Worm (Caenorhabditis elegans) whole organism, late embryonic: ENCODE measurements around the gene nhr-281.

ENCODE experiments used
- F13H6.1 ChIP-seq: sonication (generic microtip); optimal IDR thresholded peaks from 2 replicates; lab custom pipeline; 2016; ENCODE audit warnings: missing genetic modification characterization, missing compliant biosample characterization
- ama-1 ChIP-seq: fragments of 150-350 bp; optimal IDR thresholded peaks from 2 replicates; lab custom pipeline; 2014
- ceh-22 ChIP-seq: sonication (generic microtip); optimal IDR thresholded peaks from 2 replicates; lab custom pipeline; 2017; ENCODE audit warnings: missing biosample characterization, missing genetic modification characterization
- ceh-31 ChIP-seq: sonication (generic microtip); optimal IDR thresholded peaks from 2 replicates; lab custom pipeline; 2016; ENCODE audit warnings: missing genetic modification characterization, missing compliant biosample characterization
- dmd-4 ChIP-seq: sonication (generic microtip); optimal IDR thresholded peaks from 2 replicates; lab custom pipeline; 2016; ENCODE audit warnings: borderline replicate concordance, missing genetic modification characterization, missing compliant biosample characterization
- elt-2 ChIP-seq: sonication (generic microtip); optimal IDR thresholded peaks from 2 replicates; lab custom pipeline; 2016; ENCODE audit warnings: missing genetic modification reagents, missing genetic modification characterization, missing compliant biosample characterization
- fkh-10 ChIP-seq: fragments of 150-350 bp; optimal IDR thresholded peaks from 2 replicates; lab custom pipeline; 2014; ENCODE audit warnings: missing biosample characterization, missing genetic modification reagents, missing genetic modification characterization
- lin-11 ChIP-seq: fragments of 200-800 bp; sonication (Bioruptor generic); optimal IDR thresholded peaks from 2 replicates; lab custom pipeline; 2018; ENCODE audit warnings: mild to moderate bottlenecking, missing genetic modification characterization, missing compliant biosample characterization
- nfya-1 ChIP-seq: sonication (generic microtip); optimal IDR thresholded peaks from 2 replicates; lab custom pipeline; 2017; ENCODE audit warnings: missing genetic modification characterization, mild to moderate bottlenecking, missing compliant biosample characterization, antibody characterized with exemption, moderate library complexity
- nhr-11 ChIP-seq: fragments of 150-350 bp; optimal IDR thresholded peaks from 2 replicates; lab custom pipeline; 2014; ENCODE audit warnings: missing biosample characterization, missing genetic modification characterization
- pha-4 ChIP-seq: fragments of 150-350 bp; optimal IDR thresholded peaks from 2 replicates; lab custom pipeline; 2018; ENCODE audit warnings: missing biosample characterization, missing genetic modification reagents, missing genetic modification characterization
- pqm-1 ChIP-seq: sonication (generic microtip); optimal IDR thresholded peaks from 2 replicates; lab custom pipeline; 2016; ENCODE audit warnings: missing genetic modification characterization, missing compliant biosample characterization
- unc-55 ChIP-seq: sonication (generic microtip); optimal IDR thresholded peaks from 2 replicates; lab custom pipeline; 2017; ENCODE audit warnings: missing biosample characterization, missing genetic modification reagents, missing genetic modification characterization
- zip-5 ChIP-seq: sonication (generic microtip); optimal IDR thresholded peaks from 2 replicates; lab custom pipeline; 2016; ENCODE audit warnings: missing genetic modification characterization, missing compliant biosample characterization

- TF ChIP-seq nhr-11 (tag; lab: Kevin White, UChicago) (no peak), ceh-31 (tag; lab: Kevin White, UChicago) (no peak), lin-11 (tag; lab: Kevin White, UChicago) (no peak), elt-2 (tag; lab: Kevin White, UChicago) (no peak), ceh-22 (no peak), pha-4 (tag; lab: Kevin White, UChicago) (no peak), unc-55 (GFP tag; lab: Kevin White, UChicago) (no peak), dmd-4 (tag; lab: Kevin White, UChicago) (no peak), pqm-1 (tag; lab: Kevin White, UChicago) (no peak), F13H6.1 (no peak), zip-5 (tag; lab: Kevin White, UChicago) (no peak), ama-1 (lab: Kevin White, UChicago) (no peak), nfya-1 (no peak), fkh-10 (GFP tag; lab: Kevin White, UChicago) (no peak)
Observed at ce11 chrX:14134883-14135282, 21.6 kb upstream of the nhr-281 start.
